Fruit fly (Drosophila melanogaster): ENCODE measurements around the gene CG16753.

dm6 chr3L:3077568-3078107 is 22.8 kb downstream of the CG16753 start:
- TF ChIP-seq kay (GFP tag; ENCODE audit: borderline replicate concordance) (peak; percentile 76), tj (GFP tag; optimal IDR thresholded peaks at IDR 0.05) (peak; percentile 76), cic (GFP tag; optimal IDR thresholded peaks at IDR 0.05) (peak; percentile 58), CG14711 (tag; optimal IDR thresholded peaks at IDR 0.05) (peak; percentile 33), CG12768 (GFP tag; optimal IDR thresholded peaks at IDR 0.05) (peak; percentile 59), cnc (optimal IDR thresholded peaks at IDR 0.05) (peak in 1 of 2 experiments; percentile 15), Crg-1 (GFP tag; optimal IDR thresholded peaks at IDR 0.05) (no peak), ovo (GFP tag; optimal IDR thresholded peaks at IDR 0.05) (peak; percentile 68), CG11617 (GFP tag; optimal IDR thresholded peaks at IDR 0.05) (peak; percentile 26), CG7045 (GFP tag; optimal IDR thresholded peaks at IDR 0.05) (no peak), Mnt (GFP tag; optimal IDR thresholded peaks at IDR 0.05) (peak; percentile 72), CG5204 (GFP tag; optimal IDR thresholded peaks at IDR 0.05) (peak; percentile 18), bab1 (GFP tag; optimal IDR thresholded peaks at IDR 0.05) (peak; percentile 62)

All from whole organism, adult.